Fruit fly (Drosophila melanogaster) whole organism, embryonic: ENCODE data around the gene Stat92E.
A peak's percentile ranks its signal among the peaks of the same experiment; 100 is the strongest.

ENCODE experiments used
- Atf6 ChIP-seq: fragments of 200-800 bp; sonication (Bioruptor generic); IDR thresholded peaks from 2 replicates; pipeline ENCODE4 v1.3.6; 2022; ENCODE audit warnings: missing biosample characterization, missing genetic modification characterization
- CG10321 ChIP-seq: fragments of 200-800 bp; sonication (Bioruptor generic); IDR thresholded peaks from 2 replicates; pipeline ENCODE4 v1.3.6; 2022; ENCODE audit warnings: missing biosample characterization, missing genetic modification characterization
- CG11398 ChIP-seq: fragments of 200-800 bp; sonication (Bioruptor generic); optimal IDR thresholded peaks from 2 replicates; lab custom pipeline; 2016; ENCODE audit warnings: missing biosample characterization, missing genetic modification characterization
- CG12219 ChIP-seq: fragments of 200-800 bp; sonication (Bioruptor generic); optimal IDR thresholded peaks from 3 replicates; lab custom pipeline; 2018; ENCODE audit warnings: missing biosample characterization, mild to moderate bottlenecking, missing genetic modification characterization
- CG14860 ChIP-seq: fragments of 200-800 bp; sonication (Bioruptor generic); IDR thresholded peaks from 3 replicates; pipeline ENCODE4 v1.3.6; 2022; ENCODE audit warnings: missing biosample characterization, missing genetic modification characterization; ENCODE audit not compliant: partially characterized antibody
- CG15601 ChIP-seq: fragments of 200-800 bp; sonication (Bioruptor generic); optimal IDR thresholded peaks from 3 replicates; lab custom pipeline; 2019; ENCODE audit warnings: missing biosample characterization, mild to moderate bottlenecking, missing genetic modification characterization, moderate library complexity
- CG16813 ChIP-seq: fragments of 200-800 bp; sonication (Bioruptor generic); IDR thresholded peaks from 3 replicates; pipeline ENCODE4 v1.3.6; 2022; ENCODE audit warnings: missing biosample characterization, missing genetic modification characterization; ENCODE audit not compliant: partially characterized antibody
- CG2202 ChIP-seq: fragments of 200-800 bp; sonication (Bioruptor generic); optimal IDR thresholded peaks from 2 replicates; lab custom pipeline; 2018; ENCODE audit warnings: missing biosample characterization, mild to moderate bottlenecking, missing genetic modification characterization
- CG2712 ChIP-seq: fragments of 200-800 bp; optimal IDR thresholded peaks from 3 replicates; lab custom pipeline; 2019; ENCODE audit warnings: missing biosample characterization, mild to moderate bottlenecking, missing genetic modification characterization, moderate library complexity
- CG31441 ChIP-seq: fragments of 200-800 bp; sonication (Bioruptor generic); IDR thresholded peaks from 2 replicates; pipeline ENCODE4 v1.3.6; 2022; ENCODE audit warnings: missing biosample characterization, missing genetic modification characterization
- CG34224 ChIP-seq: fragments of 200-800 bp; sonication (Bioruptor generic); IDR thresholded peaks from 3 replicates; pipeline ENCODE4 v1.3.6; 2022; ENCODE audit warnings: missing biosample characterization, missing genetic modification characterization; ENCODE audit not compliant: partially characterized antibody
- CG34376 ChIP-seq: fragments of 200-800 bp; sonication (Bioruptor generic); optimal IDR thresholded peaks from 2 replicates; lab custom pipeline; 2018; ENCODE audit warnings: missing biosample characterization, mild to moderate bottlenecking, missing genetic modification characterization
- CG34422 ChIP-seq: fragments of 200-800 bp; sonication (Bioruptor generic); IDR thresholded peaks from 3 replicates; pipeline ENCODE4 v1.3.6; 2022; ENCODE audit warnings: missing biosample characterization, missing genetic modification characterization
- CG3995 ChIP-seq: fragments of 200-800 bp; sonication (Bioruptor generic); optimal IDR thresholded peaks from 3 replicates; lab custom pipeline; 2016; ENCODE audit warnings: missing biosample characterization, missing genetic modification characterization
- CG42726 ChIP-seq: fragments of 200-800 bp; sonication (Bioruptor generic); IDR thresholded peaks from 2 replicates; pipeline ENCODE4 v1.3.6; 2022; ENCODE audit warnings: missing biosample characterization, missing genetic modification characterization; ENCODE audit not compliant: partially characterized antibody
- CG6175 ChIP-seq: fragments of 200-800 bp; sonication (Bioruptor generic); IDR thresholded peaks from 3 replicates; pipeline ENCODE4 v1.3.6; 2022; ENCODE audit warnings: missing biosample characterization, missing genetic modification characterization
- CG6254 ChIP-seq: fragments of 200-800 bp; sonication (Bioruptor generic); optimal IDR thresholded peaks from 3 replicates; lab custom pipeline; 2017; ENCODE audit warnings: mild to moderate bottlenecking, missing biosample characterization, missing genetic modification reagents, missing genetic modification characterization
- CG8290 ChIP-seq, 3 experiments: fragments of 200-800 bp; sonication (Bioruptor generic); optimal IDR thresholded peaks; 2 replicates each; lab custom pipeline; 2016 to 2019; ENCODE audit warnings: missing biosample characterization in 3 of 3, missing genetic modification characterization in 3 of 3, mild to moderate bottlenecking in 2 of 3, moderate library complexity in 1 of 3
- CHES-1-like ChIP-seq: fragments of 200-800 bp; sonication (Bioruptor generic); optimal IDR thresholded peaks from 2 replicates; lab custom pipeline; 2016; ENCODE audit warnings: missing biosample characterization, missing genetic modification characterization
- MTF-1 ChIP-seq: fragments of 200-800 bp; sonication (Bioruptor generic); optimal IDR thresholded peaks from 2 replicates; lab custom pipeline; 2018; ENCODE audit warnings: missing biosample characterization, mild to moderate bottlenecking, missing genetic modification characterization, borderline replicate concordance
- Max ChIP-seq: fragments of 200-800 bp; sonication (Bioruptor generic); optimal IDR thresholded peaks from 2 replicates; lab custom pipeline; 2016; ENCODE audit warnings: missing biosample characterization, mild to moderate bottlenecking, missing genetic modification characterization
- NC2β ChIP-seq: fragments of 200-800 bp; sonication (Bioruptor generic); optimal IDR thresholded peaks from 2 replicates; lab custom pipeline; 2016; ENCODE audit warnings: missing biosample characterization, missing genetic modification characterization
- Taf1 ChIP-seq: fragments of 200-800 bp; sonication (Bioruptor generic); IDR thresholded peaks from 2 replicates; pipeline ENCODE4 v1.3.6; 2022; ENCODE audit warnings: missing biosample characterization, missing genetic modification characterization
- Trl ChIP-seq, 3 experiments: fragments of >200 bp in 2 of 3; fragments of 200-800 bp in 1 of 3; sonication (Bioruptor generic) in 1 of 3; optimal IDR thresholded peaks; 2 replicates in 1 of 3; 3 replicates in 2 of 3; lab custom pipeline; 2016 to 2017; ENCODE audit warnings: missing biosample characterization in 1 of 3, missing genetic modification characterization in 1 of 3
- Xbp1 ChIP-seq: fragments of 200-800 bp; sonication (Bioruptor generic); optimal IDR thresholded peaks from 3 replicates; lab custom pipeline; 2016; ENCODE audit warnings: missing biosample characterization, mild to moderate bottlenecking, missing genetic modification characterization
- al ChIP-seq: fragments of 200-800 bp; sonication (Bioruptor generic); IDR thresholded peaks from 2 replicates; pipeline ENCODE4 v1.3.6; 2022; ENCODE audit warnings: missing biosample characterization, missing genetic modification characterization
- bab2 ChIP-seq: fragments of 200-800 bp; sonication (Bioruptor generic); optimal IDR thresholded peaks from 2 replicates; lab custom pipeline; 2016; ENCODE audit warnings: missing biosample characterization, missing genetic modification characterization
- bcd ChIP-seq: fragments of 200-800 bp; sonication (Bioruptor generic); optimal IDR thresholded peaks from 2 replicates; lab custom pipeline; 2017; ENCODE audit warnings: missing biosample characterization, mild to moderate bottlenecking, missing genetic modification characterization
- gce ChIP-seq: fragments of 200-800 bp; sonication (Bioruptor generic); IDR thresholded peaks from 3 replicates; pipeline ENCODE4 v1.3.6; 2022; ENCODE audit warnings: missing biosample characterization, missing genetic modification characterization
- lilli ChIP-seq: fragments of 200-800 bp; sonication (Bioruptor generic); optimal IDR thresholded peaks from 3 replicates; lab custom pipeline; 2016; ENCODE audit warnings: missing biosample characterization, missing genetic modification characterization
- mam ChIP-seq: fragments of 200-800 bp; sonication (Bioruptor generic); optimal IDR thresholded peaks from 3 replicates; lab custom pipeline; 2016; ENCODE audit warnings: missing biosample characterization, missing genetic modification characterization
- nerfin-1 ChIP-seq: fragments of 200-800 bp; sonication (Bioruptor generic); optimal IDR thresholded peaks from 3 replicates; lab custom pipeline; 2019; ENCODE audit warnings: missing biosample characterization, mild to moderate bottlenecking, missing genetic modification characterization, moderate library complexity
- p53 ChIP-seq: fragments of 200-800 bp; sonication (Bioruptor generic); optimal IDR thresholded peaks from 2 replicates; lab custom pipeline; 2016; ENCODE audit warnings: missing biosample characterization, missing genetic modification characterization
- pan ChIP-seq, 4 experiments: fragments of >200 bp in 3 of 4; fragments of 200-800 bp in 1 of 4; sonication (Bioruptor generic) in 1 of 4; optimal IDR thresholded peaks in 3 of 4; IDR thresholded peaks in 1 of 4; 2 replicates each; pipeline versions ENCODE4 v1.3.6 to Lab custom; 2017 to 2022; ENCODE audit warnings: missing biosample characterization in 2 of 4, missing genetic modification characterization in 2 of 4, mixed read lengths in 1 of 4
- phol ChIP-seq: fragments of 200-800 bp; sonication (Bioruptor generic); optimal IDR thresholded peaks from 3 replicates; lab custom pipeline; 2018; ENCODE audit warnings: missing biosample characterization, mild to moderate bottlenecking, missing genetic modification characterization, moderate library complexity
- psq ChIP-seq: fragments of 200-800 bp; sonication (Bioruptor generic); optimal IDR thresholded peaks from 2 replicates; lab custom pipeline; 2017; ENCODE audit warnings: missing biosample characterization, missing genetic modification characterization
- sima ChIP-seq: fragments of 200-800 bp; sonication (Bioruptor generic); optimal IDR thresholded peaks from 2 replicates; lab custom pipeline; 2016; ENCODE audit warnings: missing biosample characterization, missing genetic modification characterization
- sisA ChIP-seq: fragments of 200-800 bp; sonication (Bioruptor generic); IDR thresholded peaks from 2 replicates; pipeline ENCODE4 v1.3.6; 2022; ENCODE audit warnings: missing biosample characterization, missing genetic modification characterization
- sr ChIP-seq: fragments of 200-800 bp; sonication (Bioruptor generic); IDR thresholded peaks from 3 replicates; pipeline ENCODE4 v1.3.6; 2022; ENCODE audit warnings: missing biosample characterization, missing genetic modification characterization
- tna ChIP-seq: fragments of 200-800 bp; sonication (Bioruptor generic); IDR thresholded peaks from 2 replicates; pipeline ENCODE4 v1.3.6; 2022; ENCODE audit warnings: missing biosample characterization, missing genetic modification characterization; ENCODE audit not compliant: partially characterized antibody
- trh ChIP-seq: fragments of 200-800 bp; sonication (Bioruptor generic); optimal IDR thresholded peaks from 2 replicates; lab custom pipeline; 2016; ENCODE audit warnings: missing biosample characterization, missing genetic modification characterization

Stat92E gene

dm6 chr3R:20594194-20595144 is 42.4 kb upstream of the Stat92E start (continued):
- peak; percentile 88 for TF ChIP-seq bcd
- TF ChIP-seq sr (GFP tag; lab: Robert Waterston, UW): no peak
- TF ChIP-seq Taf1: no peak
- peak; percentile 93 for TF ChIP-seq CG15601 (tag; lab: Kevin White, UChicago)
- peak; percentile 79 for TF ChIP-seq Max (GFP tag; lab: Kevin White, UChicago)
- TF ChIP-seq al (GFP tag; lab: Robert Waterston, UW): peak; percentile 43; the same call in 1 of the 2 replicates
- TF ChIP-seq CG6175: peak; percentile 7; the same call in 1 of the 3 replicates
- peak; percentile 45 for TF ChIP-seq MTF-1 (GFP tag; lab: Kevin White, UChicago)

- TF ChIP-seq Atf6 (GFP tag; lab: Robert Waterston, UW): 0 out of 2 replicates have a peak, but pooled peaks have one; percentile 3
- TF ChIP-seq CG2202 (tag; lab: Kevin White, UChicago): no peak
- peak in 1 of 2 experiments; percentile 13 for TF ChIP-seq Trl (optimal IDR thresholded peaks at IDR 0.05; lab: Kevin White, UChicago)
- no peak for TF ChIP-seq Trl (GFP tag; optimal IDR thresholded peaks at IDR 0.05; lab: Kevin White, UChicago)
- TF ChIP-seq nerfin-1 (tag; lab: Kevin White, UChicago): peak; percentile 84
- TF ChIP-seq CG12219 (GFP tag; lab: Kevin White, UChicago): no peak
- TF ChIP-seq CG11398 (GFP tag; lab: Kevin White, UChicago): no peak
- TF ChIP-seq CG42726 (GFP tag; lab: Robert Waterston, UW): 0 out of 2 replicates have a peak, but pooled peaks have one; percentile 4
- peak; percentile 5 for TF ChIP-seq p53 (GFP tag; lab: Kevin White, UChicago)
- TF ChIP-seq Taf1: 0 out of 2 replicates have a peak, but pooled peaks have one; percentile 15
- no peak for TF ChIP-seq gce (GFP tag; lab: Robert Waterston, UW)
- TF ChIP-seq CG16813 (GFP tag; lab: Robert Waterston, UW): 0 out of 3 replicates have a peak, but pooled peaks have one; percentile 25
- no peak for TF ChIP-seq CG34224
Measured at dm6 chr3R:20593463-20593838, 41.3 kb upstream of the Stat92E start.

dm6 chr3R:20592517-20593462 is 40.7 kb upstream of the Stat92E start, which contains the start of the genes Pus1 and bon:
TSS of gene Pus1 (minus strand) at chr3R:20592671.
TSS of gene bon (plus strand) at chr3R:20593139.
- TF ChIP-seq CG14860 (GFP tag; lab: Robert Waterston, UW) (0 out of 3 replicates have a peak, but pooled peaks have one; percentile 7), pan (optimal IDR thresholded peaks at IDR 0.05; lab: Kevin White, UChicago) (no peak), pan (GFP tag; optimal IDR thresholded peaks at IDR 0.05 in 1 of 2, IDR thresholded peaks at IDR 0.05 in 1 of 2) (peak in 1 of 2 experiments; percentile 5), CG34422 (GFP tag; lab: Robert Waterston, UW) (peak; percentile 72; the same call in 2 of the 3 replicates), trh (GFP tag; lab: Kevin White, UChicago) (no peak), sima (no peak), mam (GFP tag; lab: Kevin White, UChicago) (peak; percentile 41), CG31441 (GFP tag; lab: Robert Waterston, UW) (0 out of 2 replicates have a peak, but pooled peaks have one; percentile 21), psq (GFP tag; lab: Kevin White, UChicago) (no peak), CG8290 (GFP tag; optimal IDR thresholded peaks at IDR 0.05; lab: Kevin White, UChicago) (no peak), CG8290 (tag; optimal IDR thresholded peaks at IDR 0.05; lab: Kevin White, UChicago) (peak in 1 of 2 experiments; percentile 67), Xbp1 (GFP tag; lab: Kevin White, UChicago) (peak; percentile 39), sisA (GFP tag; lab: Robert Waterston, UW) (peak; percentile 42; the same call in 1 of the 2 replicates), CHES-1-like (peak; percentile 64), bab2 (peak; percentile 22), phol (tag; lab: Kevin White, UChicago) (peak; percentile 99), CG34376 (GFP tag; lab: Kevin White, UChicago) (peak; percentile 10), tna (GFP tag; lab: Robert Waterston, UW) (peak; percentile 46; the same call in 1 of the 2 replicates), CG3995 (GFP tag; lab: Kevin White, UChicago) (no peak), CG6254 (GFP tag; lab: Kevin White, UChicago) (no peak), CG10321 (no peak), lilli (GFP tag; lab: Kevin White, UChicago) (peak; percentile 60), CG2712 (peak; percentile 33), NC2β (GFP tag; lab: Kevin White, UChicago) (peak; percentile 46)
